Fruit fly (Drosophila melanogaster): ENCODE data around the gene ball.

Gene ball

dm6 chr3R:26906034-26906433, 39.4 kb upstream of the ball start:
- TF ChIP-seq tj (GFP tag; optimal IDR thresholded peaks at IDR 0.05) (peak; percentile 91), CG7101 (tag; optimal IDR thresholded peaks at IDR 0.05) (no peak)

- no peak for TF ChIP-seq Crg-1 (GFP tag; optimal IDR thresholded peaks at IDR 0.05)
- TF ChIP-seq cic (GFP tag; optimal IDR thresholded peaks at IDR 0.05), result no peak
- TF ChIP-seq kay (GFP tag; ENCODE audit: borderline replicate concordance), result peak; percentile 14
Measured at dm6 chr3R:26899982-26900381, 33.4 kb upstream of the ball start.

dm6 chr3R:26897302-26897701, 30.7 kb upstream of the ball start:
- no peak for TF ChIP-seq CG1620 (GFP tag; optimal IDR thresholded peaks at IDR 0.05)
- TF ChIP-seq kay (GFP tag; ENCODE audit: borderline replicate concordance), result peak; percentile 71

dm6 chr3R:26896260-26896659, 29.7 kb upstream of the ball start:
- no peak for TF ChIP-seq pad (GFP tag; optimal IDR thresholded peaks at IDR 0.05)
- TF ChIP-seq kay (GFP tag; ENCODE audit: borderline replicate concordance), result peak; percentile 83

dm6 chr3R:26893621-26894316, 27.2 kb upstream of the ball start:
- TF ChIP-seq CG11617 (GFP tag; optimal IDR thresholded peaks at IDR 0.05) (no peak), Mnt (GFP tag; optimal IDR thresholded peaks at IDR 0.05) (no peak), CG7045 (GFP tag; optimal IDR thresholded peaks at IDR 0.05) (no peak), bab1 (GFP tag; optimal IDR thresholded peaks at IDR 0.05) (no peak), toe (GFP tag; optimal IDR thresholded peaks at IDR 0.05) (no peak), cic (GFP tag; optimal IDR thresholded peaks at IDR 0.05) (no peak), kay (GFP tag; ENCODE audit: borderline replicate concordance) (peak; percentile 6), CG14711 (tag; optimal IDR thresholded peaks at IDR 0.05) (no peak)

dm6 chr3R:26892764-26893163, 26.2 kb upstream of the ball start:
- TF ChIP-seq ovo (GFP tag; optimal IDR thresholded peaks at IDR 0.05), result no peak
- TF ChIP-seq CG11617 (GFP tag; optimal IDR thresholded peaks at IDR 0.05), result no peak
- no peak for TF ChIP-seq Hr96 (GFP tag; optimal IDR thresholded peaks at IDR 0.05)
- TF ChIP-seq cic (GFP tag; optimal IDR thresholded peaks at IDR 0.05), result no peak
- no peak for TF ChIP-seq Clk (GFP tag; optimal IDR thresholded peaks at IDR 0.05)
- no peak for TF ChIP-seq CG14711 (tag; optimal IDR thresholded peaks at IDR 0.05)
- no peak for TF ChIP-seq pad (GFP tag; optimal IDR thresholded peaks at IDR 0.05)
- no peak for TF ChIP-seq cnc (optimal IDR thresholded peaks at IDR 0.05)
- TF ChIP-seq bab1 (GFP tag; optimal IDR thresholded peaks at IDR 0.05), result no peak
- TF ChIP-seq toe (GFP tag; optimal IDR thresholded peaks at IDR 0.05), result no peak
- TF ChIP-seq CG5204 (GFP tag; optimal IDR thresholded peaks at IDR 0.05), result no peak
- no peak for TF ChIP-seq CG1620 (GFP tag; optimal IDR thresholded peaks at IDR 0.05)
- TF ChIP-seq CG7101 (tag; optimal IDR thresholded peaks at IDR 0.05), result no peak
- no peak for TF ChIP-seq Crg-1 (GFP tag; optimal IDR thresholded peaks at IDR 0.05)
- TF ChIP-seq CG33017 (tag; optimal IDR thresholded peaks at IDR 0.05), result no peak

- no peak for TF ChIP-seq CG7045 (GFP tag; optimal IDR thresholded peaks at IDR 0.05)
- peak; percentile 5 for TF ChIP-seq kay (GFP tag; ENCODE audit: borderline replicate concordance)
Measured at dm6 chr3R:26890499-26890898, 23.9 kb upstream of the ball start.

dm6 chr3R:26890088-26890487, 23.5 kb upstream of the ball start:
- TF ChIP-seq Hr96 (GFP tag; optimal IDR thresholded peaks at IDR 0.05) (no peak), CG7045 (GFP tag; optimal IDR thresholded peaks at IDR 0.05) (peak; percentile 7), pad (GFP tag; optimal IDR thresholded peaks at IDR 0.05) (no peak), CG11617 (GFP tag; optimal IDR thresholded peaks at IDR 0.05) (no peak), Mnt (GFP tag; optimal IDR thresholded peaks at IDR 0.05) (no peak), cnc (optimal IDR thresholded peaks at IDR 0.05) (no peak), CG1620 (GFP tag; optimal IDR thresholded peaks at IDR 0.05) (no peak), CG7101 (tag; optimal IDR thresholded peaks at IDR 0.05) (no peak), bab1 (GFP tag; optimal IDR thresholded peaks at IDR 0.05) (no peak), CG14711 (tag; optimal IDR thresholded peaks at IDR 0.05) (peak; percentile 17), Crg-1 (GFP tag; optimal IDR thresholded peaks at IDR 0.05) (no peak), CG12768 (GFP tag; optimal IDR thresholded peaks at IDR 0.05) (peak; percentile 63), CG33017 (tag; optimal IDR thresholded peaks at IDR 0.05) (no peak), CG5204 (GFP tag; optimal IDR thresholded peaks at IDR 0.05) (no peak), Clk (GFP tag; optimal IDR thresholded peaks at IDR 0.05) (no peak), cic (GFP tag; optimal IDR thresholded peaks at IDR 0.05) (no peak), toe (GFP tag; optimal IDR thresholded peaks at IDR 0.05) (peak; percentile 7), kay (GFP tag; ENCODE audit: borderline replicate concordance) (no peak), tj (GFP tag; optimal IDR thresholded peaks at IDR 0.05) (no peak), ovo (GFP tag; optimal IDR thresholded peaks at IDR 0.05) (no peak)

All from whole organism, adult.